Worm (Caenorhabditis elegans): ENCODE results near the gene EEED8.3.

EEED8.3 gene

DNA sequence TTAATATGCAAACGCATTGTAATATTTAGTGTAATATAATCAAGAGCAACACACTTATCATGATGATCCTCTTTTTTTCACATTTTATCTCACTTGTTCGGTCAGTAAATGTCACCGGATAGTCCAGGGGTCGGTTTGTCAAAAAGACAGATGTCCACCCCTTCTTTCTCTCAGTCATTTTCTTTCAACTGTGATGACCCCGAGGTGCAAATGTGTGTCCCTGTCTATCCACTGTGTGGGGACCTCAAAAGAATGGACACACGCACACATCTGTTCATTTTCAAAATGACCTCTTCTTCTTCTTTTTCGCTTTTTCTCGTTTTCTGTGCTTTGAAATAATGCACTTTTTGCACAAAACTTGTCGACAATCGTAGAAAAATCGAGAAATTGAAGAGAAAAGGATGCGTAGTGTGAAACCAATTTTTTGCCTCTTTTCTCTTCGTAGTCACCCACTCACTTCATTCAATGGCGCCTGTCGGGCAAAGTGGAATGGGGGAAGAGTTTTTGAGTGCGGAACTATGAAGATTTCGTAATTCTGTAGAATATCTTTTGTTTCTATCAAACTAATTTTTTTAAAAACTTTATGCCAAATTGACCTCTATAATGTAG, 49.7 kb downstream of the EEED8.3 start (continued):
- no peak for TF ChIP-seq unc-86 (tag; optimal IDR thresholded peaks at IDR 0.05)
- TF ChIP-seq unc-130 (tag; optimal IDR thresholded peaks at IDR 0.05), result peak; percentile 26
- no peak for TF ChIP-seq Y116A8C.19 (tag; optimal IDR thresholded peaks at IDR 0.05; ENCODE audit: borderline replicate concordance)
- no peak for TF ChIP-seq grh-1 (GFP tag; IDR thresholded peaks at IDR 0.05)
- peak; percentile 70 for TF ChIP-seq blmp-1 (tag; optimal IDR thresholded peaks at IDR 0.05)
- no peak for TF ChIP-seq nhr-237 (tag; optimal IDR thresholded peaks at IDR 0.05)
- no peak for TF ChIP-seq nhr-76 (tag; optimal IDR thresholded peaks at IDR 0.05)
- no peak for TF ChIP-seq fkh-4 (tag; optimal IDR thresholded peaks at IDR 0.05; ENCODE audit: borderline replicate concordance)
- TF ChIP-seq egl-13 (tag; optimal IDR thresholded peaks at IDR 0.05), result no peak
- TF ChIP-seq nhr-12 (tag; optimal IDR thresholded peaks at IDR 0.05), result no peak
- TF ChIP-seq mdl-1 (tag; optimal IDR thresholded peaks at IDR 0.05), result no peak
- TF ChIP-seq lin-13 (GFP tag; optimal IDR thresholded peaks at IDR 0.05), result no peak
- TF ChIP-seq unc-30 (tag; optimal IDR thresholded peaks at IDR 0.05), result no peak
- no peak for TF ChIP-seq isw-1 (GFP tag; IDR thresholded peaks at IDR 0.05)
- TF ChIP-seq C16A3.4 (tag; optimal IDR thresholded peaks at IDR 0.05), result no peak
- TF ChIP-seq ets-5 (GFP tag; IDR thresholded peaks at IDR 0.05), result no peak
- TF ChIP-seq sup-37 (GFP tag; optimal IDR thresholded peaks at IDR 0.05), result no peak
- TF ChIP-seq fkh-10 (GFP tag; optimal IDR thresholded peaks at IDR 0.05), result peak; percentile 23
- no peak for TF ChIP-seq ceh-90 (tag; optimal IDR thresholded peaks at IDR 0.05)
- peak; percentile 65 for TF ChIP-seq lin-14 (GFP tag; optimal IDR thresholded peaks at IDR 0.05)
- no peak for TF ChIP-seq F16B12.6 (tag; optimal IDR thresholded peaks at IDR 0.05)
- no peak for TF ChIP-seq tbx-2 (tag; optimal IDR thresholded peaks at IDR 0.05)
- TF ChIP-seq mef-2 (tag; optimal IDR thresholded peaks at IDR 0.05), result no peak

Measured in whole organism, L1 larva.